Fruit fly (Drosophila melanogaster): ENCODE measurements around the gene pum.
A peak's percentile ranks its signal among the peaks of the same experiment; 100 is the strongest.

Gene pum

DNA sequence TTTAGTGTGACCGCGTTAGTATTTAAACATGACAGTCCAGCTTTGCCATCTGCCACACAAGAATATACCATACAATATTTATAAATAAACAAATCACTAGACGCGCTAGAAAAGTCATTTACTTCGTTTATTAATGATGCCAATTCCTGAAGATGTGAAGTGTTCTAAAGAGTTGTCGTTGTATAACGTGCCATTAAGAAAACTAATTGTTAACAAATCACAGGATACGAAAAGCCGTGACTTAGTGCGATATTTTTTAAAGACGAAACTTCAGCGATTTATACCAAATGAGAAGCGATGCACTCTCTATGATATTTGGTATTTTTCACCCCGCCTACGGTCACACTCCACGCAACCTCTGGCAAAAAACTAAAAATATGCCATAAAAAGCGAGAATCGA, 198.0 kb downstream of the pum start, which contains the start of gene neur (continued):
- TF ChIP-seq CG7745 (tag; optimal IDR thresholded peaks at IDR 0.05) (no peak), BtbVII (GFP tag; optimal IDR thresholded peaks at IDR 0.05) (peak; percentile 4), abd-A (tag; optimal IDR thresholded peaks at IDR 0.05) (no peak), ssp (GFP tag; IDR thresholded peaks at IDR 0.05) (peak; percentile 46), CG1603 (tag; optimal IDR thresholded peaks at IDR 0.05) (peak; percentile 29), her (GFP tag; optimal IDR thresholded peaks at IDR 0.05) (no peak), CG9817 (tag; optimal IDR thresholded peaks at IDR 0.05) (peak; percentile 38), D (optimal IDR thresholded peaks at IDR 0.05) (no peak), D (GFP tag; optimal IDR thresholded peaks at IDR 0.05) (no peak), Med (GFP tag) (peak; percentile 86), dan (GFP tag; IDR thresholded peaks at IDR 0.05) (no peak), scrt (GFP tag; optimal IDR thresholded peaks at IDR 0.05) (no peak), CG9727 (GFP tag; optimal IDR thresholded peaks at IDR 0.05) (peak; percentile 69), ro (GFP tag; IDR thresholded peaks at IDR 0.05) (no peak), bsh (GFP tag; optimal IDR thresholded peaks at IDR 0.05) (no peak), sqz (GFP tag; optimal IDR thresholded peaks at IDR 0.05) (no peak), CG8388 (GFP tag; optimal IDR thresholded peaks at IDR 0.05) (no peak), CG17802 (tag; optimal IDR thresholded peaks at IDR 0.05) (no peak), corto (GFP tag; optimal IDR thresholded peaks at IDR 0.05) (no peak), BEAF-32 (GFP tag; optimal IDR thresholded peaks at IDR 0.05) (peak; percentile 91), Rx (GFP tag; IDR thresholded peaks at IDR 0.05) (no peak), CG14667 (GFP tag; IDR thresholded peaks at IDR 0.05) (no peak), cas (GFP tag; IDR thresholded peaks at IDR 0.05) (no peak), Dbx (GFP tag; IDR thresholded peaks at IDR 0.05) (0 out of 3 replicates have a peak, but pooled peaks have one; percentile 17), Ssrp (tag; optimal IDR thresholded peaks at IDR 0.05) (peak; percentile 2), Xbp1 (GFP tag; optimal IDR thresholded peaks at IDR 0.05) (no peak), crc (GFP tag; optimal IDR thresholded peaks at IDR 0.05) (no peak), CG11723 (GFP tag; optimal IDR thresholded peaks at IDR 0.05) (no peak), pho (GFP tag; optimal IDR thresholded peaks at IDR 0.05) (no peak), CG33557 (GFP tag; optimal IDR thresholded peaks at IDR 0.05) (peak; percentile 25), stc (GFP tag; IDR thresholded peaks at IDR 0.05) (no peak), CG7839 (tag; optimal IDR thresholded peaks at IDR 0.05) (no peak), Atf6 (GFP tag; IDR thresholded peaks at IDR 0.05) (no peak), z (GFP tag; IDR thresholded peaks at IDR 0.05) (no peak), Tbp (GFP tag; optimal IDR thresholded peaks at IDR 0.05) (no peak), nau (GFP tag; optimal IDR thresholded peaks at IDR 0.05) (no peak), usp (GFP tag; optimal IDR thresholded peaks at IDR 0.05) (no peak), CG10267 (tag; optimal IDR thresholded peaks at IDR 0.05) (peak; percentile 55), lmd (GFP tag; IDR thresholded peaks at IDR 0.05) (no peak), CG17361 (GFP tag; IDR thresholded peaks at IDR 0.05) (peak; percentile 60; the same call in 2 of the 3 replicates), CG17328 (GFP tag; IDR thresholded peaks at IDR 0.05) (no peak), sens (GFP tag) (peak; percentile 76)

DNA sequence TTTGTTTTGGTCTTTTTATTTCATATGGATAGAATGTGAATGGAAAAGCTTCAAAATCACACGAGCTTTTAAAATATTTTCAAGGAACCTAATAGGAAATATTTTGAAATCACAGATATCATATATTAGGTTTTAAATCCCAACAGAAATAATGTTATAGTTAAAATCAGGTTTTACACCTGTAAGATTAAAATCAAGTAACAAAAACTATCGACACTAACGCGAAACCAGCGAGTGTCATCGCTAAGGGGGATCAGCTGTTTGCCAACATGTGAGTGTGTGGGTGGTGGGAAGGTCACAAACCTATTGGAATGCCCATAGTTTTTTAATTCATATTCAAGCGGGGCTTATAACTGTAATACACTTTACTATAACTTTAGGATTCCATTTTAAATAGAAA, 198.8 kb downstream of the pum start, which contains the start of gene hyx:
TSS of gene hyx (plus strand) at position 109 of the 400 bp plus-strand sequence.
- TF ChIP-seq Adf1 (GFP tag; IDR thresholded peaks at IDR 0.05), result no peak
- no peak for TF ChIP-seq prd (optimal IDR thresholded peaks at IDR 0.05)
- TF ChIP-seq prd (GFP tag; IDR thresholded peaks at IDR 0.05), result peak; percentile 38; the same call in 1 of the 3 replicates
- peak; percentile 46 for TF ChIP-seq vfl (GFP tag; optimal IDR thresholded peaks at IDR 0.05)
- TF ChIP-seq insv (GFP tag; optimal IDR thresholded peaks at IDR 0.05), result peak in 1 of 2 experiments; percentile 22
- peak; percentile 61; the same call in 1 of the 2 replicates for TF ChIP-seq sob (GFP tag; IDR thresholded peaks at IDR 0.05)
- TF ChIP-seq ind (GFP tag; optimal IDR thresholded peaks at IDR 0.05), result peak; percentile 23
- peak; percentile 83 for TF ChIP-seq Bgb (GFP tag; IDR thresholded peaks at IDR 0.05; ENCODE audit: partially characterized antibody)
- TF ChIP-seq CG9727 (GFP tag; optimal IDR thresholded peaks at IDR 0.05), result peak; percentile 9
- TF ChIP-seq trem (tag; optimal IDR thresholded peaks at IDR 0.05), result peak; percentile 3
- 0 out of 3 replicates have a peak, but pooled peaks have one; percentile 23 for TF ChIP-seq ase (GFP tag; IDR thresholded peaks at IDR 0.05)
- peak; percentile 27 for TF ChIP-seq CG8290 (GFP tag; optimal IDR thresholded peaks at IDR 0.05)
- peak in 1 of 2 experiments; percentile 86 for TF ChIP-seq CG8290 (tag; optimal IDR thresholded peaks at IDR 0.05)
- TF ChIP-seq tna (GFP tag; IDR thresholded peaks at IDR 0.05; ENCODE audit: partially characterized antibody), result peak; percentile 56; the same call in 1 of the 2 replicates
